Worm (Caenorhabditis elegans) whole organism, L1 larva: Measurements from ENCODE around the gene nhx-6.

Experiments used
- ceh-82 ChIP-seq, 3 experiments: fragments of 150-350 bp in 1 of 3; sonication (generic microtip) in 2 of 3; optimal IDR thresholded peaks; 2 replicates each; lab custom pipeline; 2014 to 2017; ENCODE audit warnings: missing biosample characterization in 3 of 3, missing genetic modification characterization in 3 of 3
- lin-35 ChIP-seq, 2 experiments: fragments of 150-350 bp; optimal IDR thresholded peaks; 2 replicates each; lab custom pipeline; 2014; ENCODE audit warnings: missing biosample characterization in 2 of 2, missing genetic modification characterization in 2 of 2, missing genetic modification reagents in 2 of 2
- nhr-12 ChIP-seq: sonication (generic microtip); optimal IDR thresholded peaks from 2 replicates; lab custom pipeline; 2017; ENCODE audit warnings: missing biosample characterization, missing genetic modification characterization
- snpc-4 ChIP-seq: fragments of 150-350 bp; optimal IDR thresholded peaks from 2 replicates; lab custom pipeline; 2014; ENCODE audit warnings: missing biosample characterization, missing genetic modification characterization
- sptf-1 ChIP-seq: fragments of 150-350 bp; optimal IDR thresholded peaks from 2 replicates; lab custom pipeline; 2014; ENCODE audit warnings: missing biosample characterization, missing genetic modification characterization
- xbp-1 ChIP-seq: sonication (generic microtip); optimal IDR thresholded peaks from 2 replicates; lab custom pipeline; 2016; ENCODE audit warnings: missing genetic modification characterization, missing compliant biosample characterization
- ztf-4 ChIP-seq: fragments of 150-350 bp; optimal IDR thresholded peaks from 2 replicates; lab custom pipeline; 2014; ENCODE audit warnings: missing biosample characterization, missing genetic modification characterization

DNA sequence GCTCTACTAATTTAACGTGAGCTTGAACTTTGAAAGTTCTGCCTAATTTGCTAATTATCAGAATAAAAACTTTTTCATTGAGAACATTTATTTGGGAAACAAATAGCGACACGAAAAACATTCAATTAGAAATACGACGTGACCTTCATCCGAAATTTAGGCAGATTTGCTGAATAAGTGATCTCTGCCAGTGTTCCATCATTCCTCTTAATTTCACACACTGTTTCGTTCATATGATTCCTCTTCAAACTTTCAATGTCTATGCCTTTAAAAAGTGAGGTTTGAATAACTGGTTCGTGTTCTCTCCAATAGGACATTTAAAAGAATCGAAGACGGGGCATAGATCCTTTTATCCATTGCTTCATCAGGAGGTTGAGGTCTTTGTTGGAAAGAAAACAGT is 20.1 kb upstream of the nhx-6 start, which contains the start of gene fbxb-20:
- TF ChIP-seq sptf-1 (tag; lab: Kevin White, UChicago) (no peak), ztf-4 (tag; lab: Kevin White, UChicago) (no peak), snpc-4 (tag; lab: Kevin White, UChicago) (no peak), ceh-82 (tag; optimal IDR thresholded peaks at IDR 0.05; lab: Kevin White, UChicago) (no peak), xbp-1 (tag; lab: Kevin White, UChicago) (no peak), lin-35 (GFP tag; optimal IDR thresholded peaks at IDR 0.05; lab: Kevin White, UChicago) (no peak), nhr-12 (tag; lab: Kevin White, UChicago) (no peak)
